Fruit fly (Drosophila melanogaster) whole organism, prepupa: ENCODE measurements around the gene CG4404.

Experiments used
- Blimp-1 ChIP-seq: fragments of 200-800 bp; sonication (Bioruptor generic); optimal IDR thresholded peaks from 3 replicates; lab custom pipeline; 2017; ENCODE audit warnings: missing biosample characterization, missing genetic modification characterization, mild to moderate bottlenecking, moderate library complexity, missing genetic modification reagents
- CG10669 ChIP-seq: fragments of 200-800 bp; sonication (Bioruptor generic); optimal IDR thresholded peaks from 3 replicates; lab custom pipeline; 2018; ENCODE audit warnings: missing biosample characterization, mild to moderate bottlenecking, missing genetic modification characterization, moderate library complexity
- CG11762 ChIP-seq: fragments of 200-800 bp; sonication (Bioruptor generic); optimal IDR thresholded peaks from 3 replicates; lab custom pipeline; 2016; ENCODE audit warnings: missing biosample characterization, missing genetic modification characterization; ENCODE audit not compliant: insufficient read depth
- CG11902 ChIP-seq: fragments of 200-800 bp; sonication (Bioruptor generic); optimal IDR thresholded peaks from 3 replicates; lab custom pipeline; 2016; ENCODE audit warnings: missing biosample characterization, missing genetic modification characterization
- CG15336 ChIP-seq: fragments of 200-800 bp; sonication (Bioruptor generic); IDR thresholded peaks from 2 replicates; pipeline ENCODE4 v1.3.6; 2022; ENCODE audit warnings: missing biosample characterization, missing genetic modification characterization
- CG1621 ChIP-seq: fragments of 200-800 bp; sonication (Bioruptor generic); optimal IDR thresholded peaks from 3 replicates; lab custom pipeline; 2018; ENCODE audit warnings: missing biosample characterization, mild to moderate bottlenecking, missing genetic modification characterization
- CG3032 ChIP-seq: fragments of 200-800 bp; optimal IDR thresholded peaks from 2 replicates; lab custom pipeline; 2019; ENCODE audit warnings: missing biosample characterization, mild to moderate bottlenecking, missing genetic modification characterization, moderate library complexity
- CG31627 ChIP-seq: fragments of 200-800 bp; sonication (Bioruptor generic); optimal IDR thresholded peaks from 3 replicates; lab custom pipeline; 2016; ENCODE audit warnings: missing biosample characterization, missing genetic modification characterization
- CG32006 ChIP-seq: fragments of 200-800 bp; sonication (Bioruptor generic); optimal IDR thresholded peaks from 3 replicates; lab custom pipeline; 2017; ENCODE audit warnings: missing biosample characterization, mild to moderate bottlenecking, missing genetic modification characterization
- CG3919 ChIP-seq: fragments of 200-800 bp; sonication (Bioruptor generic); optimal IDR thresholded peaks from 3 replicates; lab custom pipeline; 2016; ENCODE audit warnings: missing biosample characterization, missing genetic modification characterization
- CG4318 ChIP-seq: fragments of 200-800 bp; sonication (Bioruptor generic); optimal IDR thresholded peaks from 3 replicates; lab custom pipeline; 2017; ENCODE audit warnings: missing biosample characterization, mild to moderate bottlenecking, missing genetic modification characterization
- CG6792 ChIP-seq: fragments of 200-800 bp; sonication (Bioruptor generic); optimal IDR thresholded peaks from 3 replicates; lab custom pipeline; 2016; ENCODE audit warnings: missing biosample characterization, missing genetic modification characterization
- CG8319 ChIP-seq: fragments of 200-800 bp; sonication (Bioruptor generic); optimal IDR thresholded peaks from 3 replicates; lab custom pipeline; 2016; ENCODE audit warnings: missing biosample characterization, missing genetic modification characterization
- CG9139 ChIP-seq: fragments of 200-800 bp; sonication (Bioruptor generic); optimal IDR thresholded peaks from 3 replicates; lab custom pipeline; 2017; ENCODE audit warnings: missing biosample characterization, mild to moderate bottlenecking, missing genetic modification characterization
- Eip75B ChIP-seq: fragments of 200-800 bp; sonication (Bioruptor generic); optimal IDR thresholded peaks from 3 replicates; lab custom pipeline; 2016; ENCODE audit warnings: missing biosample characterization, missing genetic modification characterization
- Eip93F ChIP-seq: fragments of 200-800 bp; sonication (Bioruptor generic); optimal IDR thresholded peaks from 2 replicates; lab custom pipeline; 2016; ENCODE audit warnings: missing biosample characterization, mild to moderate bottlenecking, missing genetic modification characterization
- Ets96B ChIP-seq: fragments of 200-800 bp; optimal IDR thresholded peaks from 2 replicates; lab custom pipeline; 2019; ENCODE audit warnings: missing biosample characterization, mild to moderate bottlenecking, missing genetic modification characterization, moderate library complexity
- Lpt ChIP-seq: fragments of 200-800 bp; sonication (Bioruptor generic); optimal IDR thresholded peaks from 3 replicates; lab custom pipeline; 2016; ENCODE audit warnings: missing biosample characterization, missing genetic modification characterization
- Smox ChIP-seq: fragments of 200-800 bp; sonication (Bioruptor generic); optimal IDR thresholded peaks from 3 replicates; lab custom pipeline; 2016; ENCODE audit warnings: missing biosample characterization, missing genetic modification characterization
- Sox102F ChIP-seq: fragments of 200-800 bp; sonication (Bioruptor generic); optimal IDR thresholded peaks from 2 replicates; lab custom pipeline; 2016; ENCODE audit warnings: missing biosample characterization, mild to moderate bottlenecking, missing genetic modification characterization
- Sox14 ChIP-seq: fragments of 200-800 bp; sonication (Bioruptor generic); optimal IDR thresholded peaks from 3 replicates; lab custom pipeline; 2016; ENCODE audit warnings: missing biosample characterization, missing genetic modification characterization
- Sox15 ChIP-seq: fragments of 200-800 bp; sonication (Bioruptor generic); optimal IDR thresholded peaks from 3 replicates; lab custom pipeline; 2016; ENCODE audit warnings: missing biosample characterization, missing genetic modification characterization
- acj6 ChIP-seq: fragments of 200-800 bp; sonication (Bioruptor generic); optimal IDR thresholded peaks from 3 replicates; lab custom pipeline; 2016; ENCODE audit warnings: missing biosample characterization, missing genetic modification characterization
- cyc ChIP-seq: fragments of 200-800 bp; sonication (Bioruptor generic); optimal IDR thresholded peaks from 3 replicates; lab custom pipeline; 2016; ENCODE audit warnings: missing biosample characterization, missing genetic modification characterization
- dac ChIP-seq: fragments of 200-800 bp; sonication (Bioruptor generic); optimal IDR thresholded peaks from 2 replicates; lab custom pipeline; 2017; ENCODE audit warnings: missing biosample characterization, mild to moderate bottlenecking, missing genetic modification characterization
- dsx ChIP-seq: fragments of 200-800 bp; optimal IDR thresholded peaks from 3 replicates; lab custom pipeline; 2019; ENCODE audit warnings: missing biosample characterization, mild to moderate bottlenecking, missing genetic modification characterization, moderate library complexity; ENCODE audit not compliant: poor library complexity, severe bottlenecking
- eg ChIP-seq: fragments of 200-800 bp; sonication (Bioruptor generic); IDR thresholded peaks from 3 replicates; pipeline ENCODE4 v1.3.6; 2022; ENCODE audit warnings: missing biosample characterization, missing genetic modification characterization
- esn ChIP-seq: fragments of 200-800 bp; sonication (Bioruptor generic); optimal IDR thresholded peaks from 2 replicates; lab custom pipeline; 2016; ENCODE audit warnings: missing biosample characterization, mild to moderate bottlenecking, missing genetic modification characterization, moderate library complexity
- fd85E ChIP-seq: fragments of 200-800 bp; sonication (Bioruptor generic); optimal IDR thresholded peaks from 3 replicates; lab custom pipeline; 2016; ENCODE audit warnings: missing biosample characterization, missing genetic modification characterization
- fkh ChIP-seq: fragments of 200-800 bp; sonication (Bioruptor generic); optimal IDR thresholded peaks from 3 replicates; lab custom pipeline; 2017; ENCODE audit warnings: missing biosample characterization, mild to moderate bottlenecking, missing genetic modification characterization, moderate library complexity
- lz ChIP-seq: fragments of 200-800 bp; sonication (Bioruptor generic); optimal IDR thresholded peaks from 3 replicates; lab custom pipeline; 2016; ENCODE audit warnings: missing biosample characterization, missing genetic modification characterization
- pdm3 ChIP-seq: fragments of 200-800 bp; sonication (Bioruptor generic); optimal IDR thresholded peaks from 3 replicates; lab custom pipeline; 2016; ENCODE audit warnings: missing biosample characterization, missing genetic modification characterization
- salr ChIP-seq, 2 experiments: fragments of 200-800 bp; sonication (Bioruptor generic); optimal IDR thresholded peaks; 3 replicates each; lab custom pipeline; 2016 to 2018; ENCODE audit warnings: missing biosample characterization in 2 of 2, missing genetic modification characterization in 2 of 2, mild to moderate bottlenecking in 1 of 2
- spab ChIP-seq: fragments of 200-800 bp; sonication (Bioruptor generic); optimal IDR thresholded peaks from 2 replicates; lab custom pipeline; 2017; ENCODE audit warnings: missing biosample characterization, mild to moderate bottlenecking, missing genetic modification characterization, missing genetic modification reagents
- ss ChIP-seq, 2 experiments: fragments of 200-800 bp; sonication (Bioruptor generic); optimal IDR thresholded peaks; 2 replicates in 1 of 2; 3 replicates in 1 of 2; lab custom pipeline; 2017 to 2018; ENCODE audit warnings: mild to moderate bottlenecking in 2 of 2, missing biosample characterization in 2 of 2, missing genetic modification characterization in 2 of 2, moderate library complexity in 1 of 2
- svp ChIP-seq: fragments of 200-800 bp; sonication (Bioruptor generic); peaks from one replicate; lab custom pipeline; 2016; ENCODE audit warnings: missing biosample characterization, missing genetic modification characterization
- topi ChIP-seq: fragments of 200-800 bp; sonication (Bioruptor generic); optimal IDR thresholded peaks from 3 replicates; lab custom pipeline; 2016; ENCODE audit warnings: missing biosample characterization, missing genetic modification characterization

The CG4404 gene

dm6 chrX:12890166-12890825 is 15.5 kb downstream of the CG4404 start (continued):
- TF ChIP-seq lz (GFP tag; lab: Kevin White, UChicago) (no peak), CG8319 (no peak), pdm3 (GFP tag; lab: Kevin White, UChicago) (peak; percentile 29), Sox14 (GFP tag; lab: Kevin White, UChicago) (no peak), Smox (peak; percentile 28), topi (GFP tag; lab: Kevin White, UChicago) (peak; percentile 42), Ets96B (tag; lab: Kevin White, UChicago) (no peak), CG9139 (GFP tag; lab: Kevin White, UChicago) (peak; percentile 74), dsx (no peak), salr (GFP tag; optimal IDR thresholded peaks at IDR 0.05; lab: Kevin White, UChicago) (peak in 1 of 2 experiments; percentile 58), spab (GFP tag; lab: Kevin White, UChicago) (peak; percentile 42), CG4318 (no peak), dac (GFP tag; lab: Kevin White, UChicago) (no peak), esn (GFP tag; lab: Kevin White, UChicago) (peak; percentile 21), Blimp-1 (GFP tag; lab: Kevin White, UChicago) (no peak), CG3032 (tag; lab: Kevin White, UChicago) (no peak), cyc (GFP tag; lab: Kevin White, UChicago) (no peak), ss (GFP tag; optimal IDR thresholded peaks at IDR 0.05; lab: Kevin White, UChicago) (peak; percentile 89 to 90), acj6 (GFP tag; lab: Kevin White, UChicago) (no peak), CG11902 (no peak), CG3919 (GFP tag; lab: Kevin White, UChicago) (peak; percentile 43), Eip93F (GFP tag; lab: Kevin White, UChicago) (peak; percentile 8), CG1621 (tag; lab: Kevin White, UChicago) (peak; percentile 8), Lpt (GFP tag; lab: Kevin White, UChicago) (no peak), CG32006 (GFP tag; lab: Kevin White, UChicago) (peak; percentile 13), Sox15 (GFP tag; lab: Kevin White, UChicago) (no peak), CG15336 (GFP tag; lab: Robert Waterston, UW) (no peak), CG10669 (GFP tag; lab: Kevin White, UChicago) (peak; percentile 42), fd85E (GFP tag; lab: Kevin White, UChicago) (peak; percentile 3), Sox102F (GFP tag; lab: Kevin White, UChicago) (peak; percentile 56), CG6792 (GFP tag; lab: Kevin White, UChicago) (no peak), Eip75B (no peak)
- TF ChIP-seq, all 60 proteins: peak for 26

- no peak for TF ChIP-seq CG31627
- TF ChIP-seq Sox15 (GFP tag; lab: Kevin White, UChicago): no peak
- TF ChIP-seq CG4318: no peak
- no peak for TF ChIP-seq CG11762
- TF ChIP-seq CG32006 (GFP tag; lab: Kevin White, UChicago): no peak
- TF ChIP-seq fkh (GFP tag; lab: Kevin White, UChicago): peak; percentile 78
Measured at dm6 chrX:12889075-12889474, 16.7 kb downstream of the CG4404 start.

- TF ChIP-seq svp: peak; percentile 12
- TF ChIP-seq eg (GFP tag; lab: Robert Waterston, UW): 0 out of 3 replicates have a peak, but pooled peaks have one; percentile 25
- no peak for TF ChIP-seq CG32006 (GFP tag; lab: Kevin White, UChicago)
- no peak for TF ChIP-seq spab (GFP tag; lab: Kevin White, UChicago)
- no peak for TF ChIP-seq CG9139 (GFP tag; lab: Kevin White, UChicago)
Measured at dm6 chrX:12887549-12887948, 18.3 kb downstream of the CG4404 start.
